Worm (Caenorhabditis elegans) whole organism, L4 larva: ENCODE measurements around the gene sas-5.

Experiments used
- D1046.2 ChIP-seq: fragments of 200-800 bp; sonication (Bioruptor generic); IDR thresholded peaks from 2 replicates; pipeline ENCODE4 v1.3.6; 2022; ENCODE audit warnings: missing genetic modification characterization, missing compliant biosample characterization
- F26F4.8 ChIP-seq: fragments of 200-800 bp; sonication (Bioruptor generic); conservative IDR thresholded peaks from 2 replicates; pipeline ENCODE4 v1.3.6; 2022; ENCODE audit warnings: missing genetic modification characterization, missing compliant biosample characterization
- T20F7.1 ChIP-seq: fragments of 200-800 bp; sonication (Bioruptor generic); optimal IDR thresholded peaks from 2 replicates; lab custom pipeline; 2018; ENCODE audit warnings: mild to moderate bottlenecking, missing genetic modification characterization, missing compliant biosample characterization
- Y105C5A.15 ChIP-seq: fragments of 200-800 bp; sonication (Bioruptor generic); IDR thresholded peaks from 2 replicates; pipeline ENCODE4 v1.3.6; 2022; ENCODE audit warnings: missing genetic modification characterization, missing compliant biosample characterization
- Y48G9A.11 ChIP-seq: fragments of 200-800 bp; sonication (Bioruptor generic); IDR thresholded peaks from 2 replicates; pipeline ENCODE4 v1.3.6; 2022; ENCODE audit warnings: missing genetic modification reagents, missing genetic modification characterization, missing compliant biosample characterization
- Y5F2A.4 ChIP-seq: fragments of 200-800 bp; sonication (Bioruptor generic); optimal IDR thresholded peaks from 2 replicates; lab custom pipeline; 2018; ENCODE audit warnings: mild to moderate bottlenecking, missing genetic modification characterization, missing compliant biosample characterization
- Y75B8A.6 ChIP-seq: fragments of 200-800 bp; sonication (Bioruptor generic); IDR thresholded peaks from 2 replicates; pipeline ENCODE4 v1.3.6; 2022; ENCODE audit warnings: missing genetic modification reagents, missing genetic modification characterization, missing compliant biosample characterization
- aha-1 ChIP-seq: fragments of 150-350 bp; peaks from one replicate; lab custom pipeline; 2014; ENCODE audit warnings: missing biosample characterization, missing genetic modification characterization
- ama-1 ChIP-seq: fragments of 150-350 bp; optimal IDR thresholded peaks from 2 replicates; lab custom pipeline; 2014; ENCODE audit warnings: inconsistent platforms, mixed read lengths
- attf-4 ChIP-seq: sonication (generic microtip); optimal IDR thresholded peaks from 3 replicates; lab custom pipeline; 2017; ENCODE audit warnings: missing biosample characterization, missing genetic modification characterization
- ceh-20 ChIP-seq: fragments of 200-800 bp; sonication (Bioruptor generic); IDR thresholded peaks from 2 replicates; pipeline ENCODE4 v1.3.6; 2022; ENCODE audit warnings: missing genetic modification reagents, missing genetic modification characterization, missing compliant biosample characterization
- ceh-28 ChIP-seq: fragments of 150-350 bp; optimal IDR thresholded peaks from 2 replicates; lab custom pipeline; 2014; ENCODE audit warnings: missing biosample characterization, missing genetic modification reagents, missing genetic modification characterization
- ceh-32 ChIP-seq: sonication (generic microtip); optimal IDR thresholded peaks from 2 replicates; lab custom pipeline; 2016; ENCODE audit warnings: mild to moderate bottlenecking, missing genetic modification characterization, missing compliant biosample characterization; ENCODE audit not compliant: poor library complexity
- ceh-62 ChIP-seq: sonication (generic microtip); optimal IDR thresholded peaks from 2 replicates; lab custom pipeline; 2017; ENCODE audit warnings: missing biosample characterization, missing genetic modification characterization
- ceh-82 ChIP-seq: sonication (generic microtip); optimal IDR thresholded peaks from 2 replicates; lab custom pipeline; 2017; ENCODE audit warnings: missing biosample characterization, missing genetic modification characterization
- ces-1 ChIP-seq: fragments of 150-350 bp; sonication (generic microtip); optimal IDR thresholded peaks from 4 replicates; lab custom pipeline; 2014; ENCODE audit warnings: missing biosample characterization, missing genetic modification reagents, missing genetic modification characterization
- cey-2 ChIP-seq: sonication (generic microtip); optimal IDR thresholded peaks from 3 replicates; lab custom pipeline; 2017; ENCODE audit warnings: missing genetic modification characterization, mild to moderate bottlenecking, missing compliant biosample characterization, antibody characterized with exemption, borderline replicate concordance; ENCODE audit not compliant: insufficient read depth
- ctbp-1 ChIP-seq: fragments of 200-800 bp; sonication (Bioruptor generic); IDR thresholded peaks from 2 replicates; pipeline ENCODE4 v1.3.6; 2022; ENCODE audit warnings: missing genetic modification reagents, missing genetic modification characterization, missing compliant biosample characterization
- daf-8 ChIP-seq: fragments of 200-800 bp; sonication (Bioruptor generic); IDR thresholded peaks from 2 replicates; pipeline ENCODE4 v1.3.6; 2022; ENCODE audit warnings: missing genetic modification characterization, missing compliant biosample characterization
- dpl-1 ChIP-seq: fragments of 150-350 bp; optimal IDR thresholded peaks from 2 replicates; lab custom pipeline; 2014; ENCODE audit warnings: missing biosample characterization, missing genetic modification reagents, missing genetic modification characterization
- duxl-1 ChIP-seq: sonication (generic microtip); optimal IDR thresholded peaks from 2 replicates; lab custom pipeline; 2016; ENCODE audit warnings: mild to moderate bottlenecking, missing genetic modification characterization, moderate library complexity, missing compliant biosample characterization; ENCODE audit not compliant: poor library complexity
- dve-1 ChIP-seq: sonication (generic microtip); optimal IDR thresholded peaks from 2 replicates; lab custom pipeline; 2017; ENCODE audit warnings: antibody characterized with exemption, mild to moderate bottlenecking, missing genetic modification characterization, missing compliant biosample characterization; ENCODE audit not compliant: insufficient read depth
- egl-27 ChIP-seq: sonication (generic microtip); optimal IDR thresholded peaks from 3 replicates; lab custom pipeline; 2017; ENCODE audit warnings: missing biosample characterization, missing genetic modification reagents, missing genetic modification characterization
- egl-43 ChIP-seq: fragments of 200-800 bp; sonication (Bioruptor generic); IDR thresholded peaks from 2 replicates; pipeline ENCODE4 v1.3.6; 2022; ENCODE audit warnings: missing genetic modification reagents, missing genetic modification characterization, missing compliant biosample characterization
- fkh-10 ChIP-seq: fragments of 150-350 bp; optimal IDR thresholded peaks from 2 replicates; lab custom pipeline; 2014; ENCODE audit warnings: missing biosample characterization, missing genetic modification reagents, missing genetic modification characterization
- hlh-30 ChIP-seq: sonication (generic microtip); optimal IDR thresholded peaks from 2 replicates; lab custom pipeline; 2017; ENCODE audit warnings: antibody characterized with exemption, mild to moderate bottlenecking, missing genetic modification characterization, missing compliant biosample characterization; ENCODE audit not compliant: insufficient read depth
- lsy-2 ChIP-seq, 2 experiments: fragments of 150-350 bp in 1 of 2; sonication (generic microtip) in 1 of 2; optimal IDR thresholded peaks; 2 replicates each; lab custom pipeline; 2014 to 2017; ENCODE audit warnings: missing biosample characterization in 2 of 2, missing genetic modification characterization in 2 of 2
- madf-9 ChIP-seq: fragments of 200-800 bp; sonication (Bioruptor generic); conservative IDR thresholded peaks from 2 replicates; pipeline ENCODE4 v1.3.6; 2022; ENCODE audit warnings: missing genetic modification reagents, missing genetic modification characterization, missing compliant biosample characterization
- mdt-29 ChIP-seq: fragments of 200-800 bp; sonication (Bioruptor generic); IDR thresholded peaks from 2 replicates; pipeline ENCODE4 v1.3.6; 2022; ENCODE audit warnings: missing genetic modification reagents, missing genetic modification characterization, missing compliant biosample characterization
- mes-2 ChIP-seq: sonication (generic microtip); optimal IDR thresholded peaks from 2 replicates; lab custom pipeline; 2016; ENCODE audit warnings: missing genotype, mild to moderate bottlenecking, missing genetic modification characterization, missing compliant biosample characterization; ENCODE audit not compliant: poor library complexity, severe bottlenecking
- mxl-2 ChIP-seq: fragments of 200-800 bp; sonication (Bioruptor generic); conservative IDR thresholded peaks from 2 replicates; pipeline ENCODE4 v1.3.6; 2022; ENCODE audit warnings: missing genetic modification reagents, missing genetic modification characterization, missing compliant biosample characterization
- nhr-28 ChIP-seq: fragments of 150-350 bp; optimal IDR thresholded peaks from 2 replicates; lab custom pipeline; 2014; ENCODE audit warnings: missing biosample characterization, missing genetic modification characterization
- nhr-6 ChIP-seq: fragments of 150-350 bp; optimal IDR thresholded peaks from 2 replicates; lab custom pipeline; 2014; ENCODE audit warnings: missing biosample characterization, missing genetic modification characterization
- pha-4 ChIP-seq, 2 experiments: fragments of 150-350 bp in 1 of 2; fragments of 200-800 bp in 1 of 2; sonication (Bioruptor generic) in 1 of 2; IDR thresholded peaks in 1 of 2; optimal IDR thresholded peaks in 1 of 2; 2 replicates each; pipeline versions ENCODE4 v1.3.6 to Lab custom; 2014 to 2022; ENCODE audit warnings: missing genetic modification characterization in 2 of 2, missing genetic modification reagents in 2 of 2, missing biosample characterization in 1 of 2, missing compliant biosample characterization in 1 of 2
- rbr-2 ChIP-seq: sonication (generic microtip); optimal IDR thresholded peaks from 2 replicates; lab custom pipeline; 2016; ENCODE audit warnings: missing genotype, missing genetic modification characterization, missing compliant biosample characterization
- sdz-12 ChIP-seq: fragments of 200-800 bp; sonication (Bioruptor generic); optimal IDR thresholded peaks from 2 replicates; lab custom pipeline; 2018; ENCODE audit warnings: mild to moderate bottlenecking, missing genetic modification characterization, missing compliant biosample characterization
- snpc-1.2 ChIP-seq: fragments of 200-800 bp; sonication (Bioruptor generic); IDR thresholded peaks from 2 replicates; pipeline ENCODE4 v1.3.6; 2022; ENCODE audit warnings: missing genetic modification reagents, missing genetic modification characterization, missing compliant biosample characterization
- unc-62 ChIP-seq, 3 experiments: fragments of 150-350 bp in 1 of 3; sonication (generic microtip); optimal IDR thresholded peaks in 2 of 3; peaks in 1 of 3; 1 replicate in 1 of 3; 2 replicates in 2 of 3; lab custom pipeline; 2014 to 2017; ENCODE audit warnings: missing biosample characterization in 3 of 3, missing genetic modification characterization in 3 of 3, missing genetic modification reagents in 3 of 3, missing genotype in 1 of 3
- zfp-2 ChIP-seq: sonication (generic microtip); optimal IDR thresholded peaks from 2 replicates; lab custom pipeline; 2016; ENCODE audit warnings: mild to moderate bottlenecking, missing genetic modification characterization, missing compliant biosample characterization
- zip-2 ChIP-seq: fragments of 150-350 bp; optimal IDR thresholded peaks from 2 replicates; lab custom pipeline; 2014; ENCODE audit warnings: missing biosample characterization, missing genetic modification characterization
- ztf-11 ChIP-seq: fragments of 150-350 bp; optimal IDR thresholded peaks from 2 replicates; lab custom pipeline; 2014; ENCODE audit warnings: missing biosample characterization, missing genetic modification characterization
- ztf-7 ChIP-seq: fragments of 150-350 bp; optimal IDR thresholded peaks from 2 replicates; lab custom pipeline; 2014; ENCODE audit warnings: missing biosample characterization, missing genetic modification characterization

Gene sas-5

ce11 chrV:11589433-11589832 lies 21.1 kb upstream of the sas-5 start, which contains the start of gene srx-82:
srx-82 (plus strand) TSS chrV:11589733.
- no peak for TF ChIP-seq ceh-20 (GFP tag; lab: Robert Waterston, UW)
- no peak for TF ChIP-seq ztf-11
- no peak for TF ChIP-seq dpl-1
- TF ChIP-seq Y75B8A.6 (GFP tag; lab: Robert Waterston, UW) = no peak
- TF ChIP-seq ceh-32 (tag; lab: Kevin White, UChicago) = no peak
- TF ChIP-seq mes-2 (tag; lab: Kevin White, UChicago) = no peak
- no peak for TF ChIP-seq D1046.2 (GFP tag; lab: Robert Waterston, UW)

ce11 chrV:11593427-11593826 lies 17.1 kb upstream of the sas-5 start, which contains the start of gene srx-80:
srx-80 (plus strand) TSS chrV:11593727.
- TF ChIP-seq fkh-10 (GFP tag; lab: Kevin White, UChicago) (no peak), ceh-28 (tag; lab: Kevin White, UChicago) (no peak), ces-1 (GFP tag; lab: Kevin White, UChicago) (no peak), Y5F2A.4 (GFP tag; lab: Kevin White, UChicago) (no peak), Y105C5A.15 (no peak), ceh-82 (tag; lab: Kevin White, UChicago) (no peak)

- TF ChIP-seq egl-43 (GFP tag; lab: Robert Waterston, UW) = no peak
- TF ChIP-seq ctbp-1 = no peak
- peak in 1 of 2 experiments; percentile 94 for TF ChIP-seq unc-62 (GFP tag; optimal IDR thresholded peaks at IDR 0.05 in 1 of 2; lab: Kevin White, UChicago)
- no peak for TF ChIP-seq unc-62 (tag; optimal IDR thresholded peaks at IDR 0.05; lab: Kevin White, UChicago)
- no peak for TF ChIP-seq ceh-62 (tag; lab: Kevin White, UChicago)
- TF ChIP-seq ceh-32 (tag; lab: Kevin White, UChicago) = no peak
Observed at ce11 chrV:11593888-11594287, 16.6 kb upstream of the sas-5 start.

ce11 chrV:11598807-11599206 lies 11.7 kb upstream of the sas-5 start, which contains the start of gene srx-84:
srx-84 (plus strand) TSS chrV:11599107.
- TF ChIP-seq madf-9 (GFP tag; lab: Robert Waterston, UW) = no peak
- no peak for TF ChIP-seq nhr-6 (tag; lab: Kevin White, UChicago)
- TF ChIP-seq mxl-2 (GFP tag; lab: Robert Waterston, UW) = no peak
- TF ChIP-seq zfp-2 (tag; lab: Kevin White, UChicago) = no peak
- no peak for TF ChIP-seq daf-8 (GFP tag; lab: Robert Waterston, UW)
- no peak for TF ChIP-seq ceh-62 (tag; lab: Kevin White, UChicago)
- no peak for TF ChIP-seq snpc-1.2 (GFP tag; lab: Robert Waterston, UW)
- no peak for TF ChIP-seq zip-2 (tag; lab: Kevin White, UChicago)
- no peak for TF ChIP-seq duxl-1 (tag; lab: Kevin White, UChicago)
- TF ChIP-seq rbr-2 (tag; lab: Kevin White, UChicago) = no peak
- TF ChIP-seq nhr-28 (tag; lab: Kevin White, UChicago) = no peak
- no peak for TF ChIP-seq ama-1
- no peak for TF ChIP-seq mdt-29 (GFP tag; lab: Robert Waterston, UW)
- TF ChIP-seq ceh-82 (tag; lab: Kevin White, UChicago) = no peak
- no peak for TF ChIP-seq egl-27 (tag; lab: Kevin White, UChicago)
- TF ChIP-seq sdz-12 (GFP tag; lab: Kevin White, UChicago) = no peak

ce11 chrV:11600800-11601199 lies 9.7 kb upstream of the sas-5 start, which contains the start of gene F35B12.9:
F35B12.9 (plus strand) TSS chrV:11601171.
- no peak for TF ChIP-seq lsy-2 (tag; optimal IDR thresholded peaks at IDR 0.05; lab: Kevin White, UChicago)
- peak; percentile 94 for TF ChIP-seq aha-1 (tag; lab: Kevin White, UChicago)
- no peak for TF ChIP-seq mdt-29 (GFP tag; lab: Robert Waterston, UW)
- no peak for TF ChIP-seq cey-2 (tag; lab: Kevin White, UChicago)
- TF ChIP-seq pha-4 (GFP tag; IDR thresholded peaks at IDR 0.05; lab: Robert Waterston, UW) = no peak
- no peak for TF ChIP-seq pha-4 (tag; optimal IDR thresholded peaks at IDR 0.05; lab: Kevin White, UChicago)
- no peak for TF ChIP-seq hlh-30 (tag; lab: Kevin White, UChicago)
- TF ChIP-seq Y48G9A.11 (GFP tag; lab: Robert Waterston, UW) = no peak
- TF ChIP-seq F26F4.8 (GFP tag; lab: Robert Waterston, UW) = no peak
- no peak for TF ChIP-seq attf-4 (tag; lab: Kevin White, UChicago)
- no peak for TF ChIP-seq ctbp-1
- TF ChIP-seq T20F7.1 = no peak
- no peak for TF ChIP-seq ztf-7 (tag; lab: Kevin White, UChicago)
- peak in 1 of 2 experiments; percentile 18 for TF ChIP-seq unc-62 (GFP tag; optimal IDR thresholded peaks at IDR 0.05 in 1 of 2; lab: Kevin White, UChicago)
- TF ChIP-seq unc-62 (tag; optimal IDR thresholded peaks at IDR 0.05; lab: Kevin White, UChicago) = no peak
- no peak for TF ChIP-seq dve-1 (tag; lab: Kevin White, UChicago)
- TF ChIP-seq, all 104 proteins: peak for 2
